Fruit fly (Drosophila melanogaster) whole organism, embryonic: ENCODE results near the gene Ppi1.

ENCODE experiments used
- Antp ChIP-seq: fragments of 200-800 bp; sonication (Bioruptor generic); optimal IDR thresholded peaks from 3 replicates; lab custom pipeline; 2016; ENCODE audit warnings: missing biosample characterization, missing genetic modification characterization
- B-H1 ChIP-seq: fragments of 200-800 bp; sonication (Bioruptor generic); IDR thresholded peaks from 3 replicates; pipeline ENCODE4 v1.3.6; 2022; ENCODE audit warnings: missing biosample characterization, missing genetic modification characterization
- Blimp-1 ChIP-seq: fragments of 200-800 bp; sonication (Bioruptor generic); optimal IDR thresholded peaks from 3 replicates; lab custom pipeline; 2018; ENCODE audit warnings: missing biosample characterization, missing genetic modification characterization, mild to moderate bottlenecking, moderate library complexity, missing genetic modification reagents
- CG10209 ChIP-seq: fragments of 200-800 bp; sonication (Bioruptor generic); optimal IDR thresholded peaks from 3 replicates; lab custom pipeline; 2017; ENCODE audit warnings: missing biosample characterization, mild to moderate bottlenecking, missing genetic modification characterization, missing genetic modification reagents
- CG10366 ChIP-seq: fragments of 200-800 bp; sonication (Bioruptor generic); IDR thresholded peaks from 2 replicates; pipeline ENCODE4 v1.3.6; 2022; ENCODE audit warnings: missing biosample characterization, missing genetic modification characterization
- CG10979 ChIP-seq: fragments of 200-800 bp; sonication (Bioruptor generic); optimal IDR thresholded peaks from 2 replicates; lab custom pipeline; 2018; ENCODE audit warnings: missing biosample characterization, mild to moderate bottlenecking, missing genetic modification characterization, moderate library complexity
- CG11723 ChIP-seq: fragments of 200-800 bp; sonication (Bioruptor generic); optimal IDR thresholded peaks from 2 replicates; lab custom pipeline; 2017; ENCODE audit warnings: missing biosample characterization, mild to moderate bottlenecking, missing genetic modification characterization
- CG12299 ChIP-seq: fragments of 200-800 bp; sonication (Bioruptor generic); optimal IDR thresholded peaks from 2 replicates; lab custom pipeline; 2018; ENCODE audit warnings: missing biosample characterization, mild to moderate bottlenecking, missing genetic modification characterization
- CG1233 ChIP-seq: fragments of 200-800 bp; sonication (Bioruptor generic); optimal IDR thresholded peaks from 4 replicates; lab custom pipeline; 2018; ENCODE audit warnings: missing biosample characterization, mild to moderate bottlenecking, missing genetic modification characterization
- CG14710 ChIP-seq: fragments of 200-800 bp; sonication (Bioruptor generic); optimal IDR thresholded peaks from 3 replicates; lab custom pipeline; 2019; ENCODE audit warnings: missing biosample characterization, mild to moderate bottlenecking, missing genetic modification characterization, moderate library complexity
- CG18262 ChIP-seq: fragments of 200-800 bp; optimal IDR thresholded peaks from 3 replicates; lab custom pipeline; 2019; ENCODE audit warnings: missing biosample characterization, mild to moderate bottlenecking, missing genetic modification characterization, moderate library complexity
- CG3281 ChIP-seq: fragments of 200-800 bp; sonication (Bioruptor generic); optimal IDR thresholded peaks from 3 replicates; lab custom pipeline; 2017; ENCODE audit warnings: missing biosample characterization, mild to moderate bottlenecking, missing genetic modification characterization
- CG33213 ChIP-seq: fragments of 200-800 bp; sonication (Bioruptor generic); optimal IDR thresholded peaks from 3 replicates; lab custom pipeline; 2016; ENCODE audit warnings: missing biosample characterization, missing genetic modification characterization
- CG4424 ChIP-seq: fragments of 200-800 bp; sonication (Bioruptor generic); optimal IDR thresholded peaks from 3 replicates; lab custom pipeline; 2016; ENCODE audit warnings: missing biosample characterization, missing genetic modification characterization
- CG5953 ChIP-seq: fragments of 200-800 bp; sonication (Bioruptor generic); IDR thresholded peaks from 2 replicates; pipeline ENCODE4 v1.3.6; 2022; ENCODE audit warnings: missing biosample characterization, missing genetic modification characterization
- CG6689 ChIP-seq: fragments of 200-800 bp; sonication (Bioruptor generic); IDR thresholded peaks from 2 replicates; pipeline ENCODE4 v1.3.6; 2022; ENCODE audit warnings: missing biosample characterization, missing genetic modification characterization
- CG8388 ChIP-seq: fragments of 200-800 bp; sonication (Bioruptor generic); optimal IDR thresholded peaks from 2 replicates; lab custom pipeline; 2019; ENCODE audit warnings: missing biosample characterization, mild to moderate bottlenecking, missing genetic modification characterization, moderate library complexity
- CG9817 ChIP-seq: fragments of 200-800 bp; sonication (Bioruptor generic); optimal IDR thresholded peaks from 2 replicates; lab custom pipeline; 2018; ENCODE audit warnings: missing biosample characterization, mild to moderate bottlenecking, missing genetic modification characterization, moderate library complexity
- D19A ChIP-seq: fragments of 200-800 bp; optimal IDR thresholded peaks from 3 replicates; lab custom pipeline; 2019; ENCODE audit warnings: missing biosample characterization, mild to moderate bottlenecking, missing genetic modification characterization, moderate library complexity
- Dbx ChIP-seq: fragments of 200-800 bp; sonication (Bioruptor generic); IDR thresholded peaks from 3 replicates; pipeline ENCODE4 v1.3.6; 2022; ENCODE audit warnings: missing biosample characterization, missing genetic modification characterization
- Dfd ChIP-seq, 2 experiments: fragments of >200 bp; optimal IDR thresholded peaks; 2 replicates each; lab custom pipeline; 2017; ENCODE audit warnings: missing biosample characterization in 2 of 2, missing genetic modification characterization in 2 of 2
- Ets65A ChIP-seq: fragments of 200-800 bp; sonication (Bioruptor generic); peaks from one replicate; lab custom pipeline; 2016; ENCODE audit warnings: missing biosample characterization, missing genetic modification characterization
- Gug ChIP-seq: fragments of 200-800 bp; sonication (Bioruptor generic); IDR thresholded peaks from 4 replicates; pipeline ENCODE4 v1.3.6; 2022; ENCODE audit warnings: missing biosample characterization, missing genetic modification characterization
- HmgD ChIP-seq: fragments of 200-800 bp; sonication (Bioruptor generic); optimal IDR thresholded peaks from 3 replicates; lab custom pipeline; 2016; ENCODE audit warnings: missing biosample characterization, missing genetic modification characterization
- Hmr ChIP-seq: fragments of 200-800 bp; sonication (Bioruptor generic); optimal IDR thresholded peaks from 3 replicates; lab custom pipeline; 2017; ENCODE audit warnings: mild to moderate bottlenecking, missing biosample characterization, missing genetic modification reagents, missing genetic modification characterization
- Hsf ChIP-seq: fragments of 200-800 bp; sonication (Bioruptor generic); optimal IDR thresholded peaks from 3 replicates; lab custom pipeline; 2016; ENCODE audit warnings: missing biosample characterization, missing genetic modification characterization
- Med ChIP-seq: fragments of 200-800 bp; sonication (Bioruptor generic); peaks from one replicate; lab custom pipeline; 2016; ENCODE audit warnings: missing biosample characterization, missing genetic modification characterization, mild to moderate bottlenecking, inconsistent platforms, moderate library complexity
- Mes4 ChIP-seq: fragments of 200-800 bp; sonication (Bioruptor generic); optimal IDR thresholded peaks from 2 replicates; lab custom pipeline; 2016; ENCODE audit warnings: missing biosample characterization, missing genetic modification characterization
- Oli ChIP-seq: fragments of 200-800 bp; sonication (Bioruptor generic); optimal IDR thresholded peaks from 2 replicates; lab custom pipeline; 2018; ENCODE audit warnings: missing biosample characterization, mild to moderate bottlenecking, missing genetic modification characterization, moderate library complexity
- Scr ChIP-seq: fragments of 200-800 bp; sonication (Bioruptor generic); IDR thresholded peaks from 2 replicates; pipeline ENCODE4 v1.3.6; 2022; ENCODE audit warnings: missing biosample characterization, missing genetic modification characterization; ENCODE audit not compliant: partially characterized antibody
- Ssrp ChIP-seq: fragments of 200-800 bp; sonication (Bioruptor generic); optimal IDR thresholded peaks from 2 replicates; lab custom pipeline; 2018; ENCODE audit warnings: missing biosample characterization, mild to moderate bottlenecking, missing genetic modification characterization, moderate library complexity
- Taf1 ChIP-seq: fragments of 200-800 bp; sonication (Bioruptor generic); IDR thresholded peaks from 2 replicates; pipeline ENCODE4 v1.3.6; 2022; ENCODE audit warnings: missing biosample characterization, missing genetic modification characterization
- al ChIP-seq: fragments of 200-800 bp; sonication (Bioruptor generic); IDR thresholded peaks from 2 replicates; pipeline ENCODE4 v1.3.6; 2022; ENCODE audit warnings: missing biosample characterization, missing genetic modification characterization
- ash1 ChIP-seq: fragments of 200-800 bp; sonication (Bioruptor generic); optimal IDR thresholded peaks from 2 replicates; lab custom pipeline; 2018; ENCODE audit warnings: missing biosample characterization, mild to moderate bottlenecking, missing genetic modification characterization
- az2 ChIP-seq: fragments of 200-800 bp; sonication (Bioruptor generic); optimal IDR thresholded peaks from 3 replicates; lab custom pipeline; 2016; ENCODE audit warnings: missing biosample characterization, missing genetic modification characterization
- bigmax ChIP-seq: fragments of 200-800 bp; sonication (Bioruptor generic); optimal IDR thresholded peaks from 2 replicates; lab custom pipeline; 2018; ENCODE audit warnings: missing biosample characterization, mild to moderate bottlenecking, missing genetic modification characterization
- cad ChIP-seq: fragments of >200 bp; optimal IDR thresholded peaks from 2 replicates; lab custom pipeline; 2017; ENCODE audit warnings: missing biosample characterization, missing genetic modification characterization
- chif ChIP-seq, 2 experiments: fragments of 200-800 bp; sonication (Bioruptor generic); optimal IDR thresholded peaks; 3 replicates each; lab custom pipeline; 2016; ENCODE audit warnings: missing biosample characterization in 2 of 2, missing genetic modification characterization in 2 of 2
- crol ChIP-seq: fragments of 200-800 bp; sonication (Bioruptor generic); IDR thresholded peaks from 2 replicates; pipeline ENCODE4 v1.3.6; 2022; ENCODE audit warnings: missing biosample characterization, missing genetic modification characterization
- dati ChIP-seq: fragments of 200-800 bp; sonication (Bioruptor generic); IDR thresholded peaks from 2 replicates; pipeline ENCODE4 v1.3.6; 2022; ENCODE audit warnings: missing biosample characterization, missing genetic modification characterization
- fd3F ChIP-seq: fragments of 200-800 bp; sonication (Bioruptor generic); optimal IDR thresholded peaks from 2 replicates; lab custom pipeline; 2018; ENCODE audit warnings: missing biosample characterization, mild to moderate bottlenecking, missing genetic modification characterization, moderate library complexity
- gcm ChIP-seq: fragments of 200-800 bp; sonication (Bioruptor generic); optimal IDR thresholded peaks from 2 replicates; lab custom pipeline; 2019; ENCODE audit warnings: missing biosample characterization, mild to moderate bottlenecking, missing genetic modification characterization, moderate library complexity
- kah ChIP-seq: fragments of 200-800 bp; sonication (Bioruptor generic); optimal IDR thresholded peaks from 2 replicates; lab custom pipeline; 2018; ENCODE audit warnings: missing biosample characterization, mild to moderate bottlenecking, missing genetic modification characterization
- lov ChIP-seq, 2 experiments: fragments of 200-800 bp in 1 of 2; fragments of >200 bp in 1 of 2; sonication (Bioruptor generic) in 1 of 2; IDR thresholded peaks in 1 of 2; optimal IDR thresholded peaks in 1 of 2; 2 replicates in 1 of 2; 3 replicates in 1 of 2; pipeline versions ENCODE4 v1.3.6 to Lab custom; 2017 to 2022; ENCODE audit warnings: missing biosample characterization in 1 of 2, missing genetic modification characterization in 1 of 2
- phol ChIP-seq: fragments of 200-800 bp; sonication (Bioruptor generic); optimal IDR thresholded peaks from 3 replicates; lab custom pipeline; 2018; ENCODE audit warnings: missing biosample characterization, mild to moderate bottlenecking, missing genetic modification characterization, moderate library complexity
- pnt ChIP-seq: fragments of 200-800 bp; sonication (Bioruptor generic); optimal IDR thresholded peaks from 3 replicates; lab custom pipeline; 2016; ENCODE audit warnings: missing biosample characterization, missing genetic modification characterization
- prd ChIP-seq, 3 experiments: fragments of >200 bp in 2 of 3; fragments of 200-800 bp in 1 of 3; sonication (Bioruptor generic) in 1 of 3; optimal IDR thresholded peaks in 2 of 3; IDR thresholded peaks in 1 of 3; 2 replicates in 2 of 3; 3 replicates in 1 of 3; pipeline versions ENCODE4 v1.3.6 to Lab custom; 2017 to 2022; ENCODE audit warnings: missing biosample characterization in 1 of 3, missing genetic modification characterization in 1 of 3
- slp2 ChIP-seq: fragments of 200-800 bp; sonication (Bioruptor generic); optimal IDR thresholded peaks from 2 replicates; lab custom pipeline; 2016; ENCODE audit warnings: missing biosample characterization, missing genetic modification characterization
- sr ChIP-seq: fragments of 200-800 bp; sonication (Bioruptor generic); IDR thresholded peaks from 3 replicates; pipeline ENCODE4 v1.3.6; 2022; ENCODE audit warnings: missing biosample characterization, missing genetic modification characterization
- tin ChIP-seq: fragments of 200-800 bp; sonication (Bioruptor generic); optimal IDR thresholded peaks from 3 replicates; lab custom pipeline; 2016; ENCODE audit warnings: missing biosample characterization, missing genetic modification characterization

Gene Ppi1

DNA sequence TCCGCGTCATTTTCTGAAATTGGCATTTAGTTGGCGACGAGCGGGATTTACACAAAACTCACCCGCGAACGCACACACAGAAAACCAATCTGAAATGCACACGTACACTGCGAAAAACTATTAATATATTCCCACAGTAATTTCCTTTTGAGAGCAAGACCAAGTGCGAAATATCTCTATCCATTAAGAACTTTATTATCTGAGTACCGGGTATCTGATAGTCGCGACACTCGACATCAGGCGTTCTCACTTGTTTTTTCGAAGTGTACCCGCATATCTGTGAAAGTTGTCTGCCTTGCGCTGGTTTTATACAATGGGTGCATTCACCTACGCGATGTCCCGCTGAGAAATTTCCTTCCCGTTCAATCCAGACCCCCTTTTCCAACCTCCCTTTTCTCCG, 52.8 kb downstream of the Ppi1 start (continued):
- TF ChIP-seq slp2 (no peak), dati (no peak), prd (optimal IDR thresholded peaks at IDR 0.05; lab: Kevin White, UChicago) (no peak), prd (GFP tag; IDR thresholded peaks at IDR 0.05; lab: Robert Waterston, UW) (peak; percentile 47; the same call in 1 of the 3 replicates), Dfd (GFP tag; optimal IDR thresholded peaks at IDR 0.05; lab: Kevin White, UChicago) (no peak), CG11723 (GFP tag; lab: Kevin White, UChicago) (no peak), phol (tag; lab: Kevin White, UChicago) (peak; percentile 39), CG14710 (tag; lab: Kevin White, UChicago) (peak; percentile 5), Hmr (GFP tag; lab: Kevin White, UChicago) (no peak), CG4424 (peak; percentile 17), B-H1 (GFP tag; lab: Robert Waterston, UW) (no peak), CG33213 (GFP tag; lab: Kevin White, UChicago) (no peak), Dbx (no peak), ash1 (GFP tag; lab: Kevin White, UChicago) (no peak), CG9817 (no peak), Ssrp (tag; lab: Kevin White, UChicago) (peak; percentile 13), CG18262 (tag; lab: Kevin White, UChicago) (no peak), fd3F (GFP tag; lab: Kevin White, UChicago) (no peak), D19A (tag; lab: Kevin White, UChicago) (no peak), Antp (GFP tag; lab: Kevin White, UChicago) (peak; percentile 39), HmgD (GFP tag; lab: Kevin White, UChicago) (no peak), Mes4 (GFP tag; lab: Kevin White, UChicago) (no peak), CG5953 (GFP tag; lab: Robert Waterston, UW) (no peak), Ets65A (GFP tag; lab: Kevin White, UChicago) (peak; percentile 60), Scr (no peak), Med (GFP tag; lab: Kevin White, UChicago) (peak; percentile 63), CG3281 (GFP tag; lab: Kevin White, UChicago) (no peak), CG10979 (tag; lab: Kevin White, UChicago) (peak; percentile 34), lov (optimal IDR thresholded peaks at IDR 0.05; lab: Kevin White, UChicago) (no peak), lov (GFP tag; IDR thresholded peaks at IDR 0.05; lab: Robert Waterston, UW) (no peak), CG8388 (no peak), gcm (GFP tag; lab: Kevin White, UChicago) (peak; percentile 88), CG6689 (0 out of 2 replicates have a peak, but pooled peaks have one; percentile 25), Taf1 (GFP tag; lab: Robert Waterston, UW) (no peak), al (no peak), Gug (GFP tag; lab: Robert Waterston, UW) (0 out of 4 replicates have a peak, but pooled peaks have one; percentile 27), kah (GFP tag; lab: Kevin White, UChicago) (no peak), bigmax (GFP tag; lab: Kevin White, UChicago) (no peak), Oli (tag; lab: Kevin White, UChicago) (no peak), Hsf (GFP tag; lab: Kevin White, UChicago) (peak; percentile 22), Blimp-1 (GFP tag; lab: Kevin White, UChicago) (peak; percentile 50), az2 (GFP tag; lab: Kevin White, UChicago) (peak; percentile 26), CG1233 (GFP tag; lab: Kevin White, UChicago) (no peak), CG10366 (peak; percentile 26; the same call in 1 of the 2 replicates), chif (GFP tag; optimal IDR thresholded peaks at IDR 0.05; lab: Kevin White, UChicago) (peak in 1 of 2 experiments; percentile 41), sr (GFP tag; lab: Robert Waterston, UW) (no peak), cad (no peak), CG10209 (GFP tag; lab: Kevin White, UChicago) (no peak), crol (no peak), tin (GFP tag; lab: Kevin White, UChicago) (peak; percentile 13), CG12299 (tag; lab: Kevin White, UChicago) (no peak), pnt (GFP tag; lab: Kevin White, UChicago) (peak; percentile 17)
